Worm (Caenorhabditis elegans) whole organism, L4 larva: Measurements from ENCODE around the gene F26F4.12.

Source experiments
- D1046.2 ChIP-seq: fragments of 200-800 bp; sonication (Bioruptor generic); IDR thresholded peaks from 2 replicates; pipeline ENCODE4 v1.3.6; 2022; ENCODE audit warnings: missing genetic modification characterization, missing compliant biosample characterization
- F26F4.8 ChIP-seq: fragments of 200-800 bp; sonication (Bioruptor generic); conservative IDR thresholded peaks from 2 replicates; pipeline ENCODE4 v1.3.6; 2022; ENCODE audit warnings: missing genetic modification characterization, missing compliant biosample characterization
- F37D6.2 ChIP-seq: sonication (generic microtip); optimal IDR thresholded peaks from 2 replicates; lab custom pipeline; 2016; ENCODE audit warnings: mild to moderate bottlenecking, missing genetic modification characterization, missing compliant biosample characterization
- F49E8.2 ChIP-seq: sonication (generic microtip); optimal IDR thresholded peaks from 2 replicates; lab custom pipeline; 2016; ENCODE audit warnings: missing compliant biosample characterization, mild to moderate bottlenecking, missing genetic modification characterization, borderline replicate concordance
- T20F7.1 ChIP-seq: fragments of 200-800 bp; sonication (Bioruptor generic); optimal IDR thresholded peaks from 2 replicates; lab custom pipeline; 2018; ENCODE audit warnings: mild to moderate bottlenecking, missing genetic modification characterization, missing compliant biosample characterization
- Y105C5A.15 ChIP-seq: fragments of 200-800 bp; sonication (Bioruptor generic); IDR thresholded peaks from 2 replicates; pipeline ENCODE4 v1.3.6; 2022; ENCODE audit warnings: missing genetic modification characterization, missing compliant biosample characterization
- Y5F2A.4 ChIP-seq: fragments of 200-800 bp; sonication (Bioruptor generic); optimal IDR thresholded peaks from 2 replicates; lab custom pipeline; 2018; ENCODE audit warnings: mild to moderate bottlenecking, missing genetic modification characterization, missing compliant biosample characterization
- aha-1 ChIP-seq: fragments of 150-350 bp; peaks from one replicate; lab custom pipeline; 2014; ENCODE audit warnings: missing biosample characterization, missing genetic modification characterization
- ceh-32 ChIP-seq: sonication (generic microtip); optimal IDR thresholded peaks from 2 replicates; lab custom pipeline; 2016; ENCODE audit warnings: mild to moderate bottlenecking, missing genetic modification characterization, missing compliant biosample characterization; ENCODE audit not compliant: poor library complexity
- ceh-62 ChIP-seq: sonication (generic microtip); optimal IDR thresholded peaks from 2 replicates; lab custom pipeline; 2017; ENCODE audit warnings: missing biosample characterization, missing genetic modification characterization
- ceh-82 ChIP-seq: sonication (generic microtip); optimal IDR thresholded peaks from 2 replicates; lab custom pipeline; 2017; ENCODE audit warnings: missing biosample characterization, missing genetic modification characterization
- ces-1 ChIP-seq: fragments of 150-350 bp; sonication (generic microtip); optimal IDR thresholded peaks from 4 replicates; lab custom pipeline; 2014; ENCODE audit warnings: missing biosample characterization, missing genetic modification reagents, missing genetic modification characterization
- cey-2 ChIP-seq: sonication (generic microtip); optimal IDR thresholded peaks from 3 replicates; lab custom pipeline; 2017; ENCODE audit warnings: missing genetic modification characterization, mild to moderate bottlenecking, missing compliant biosample characterization, antibody characterized with exemption, borderline replicate concordance; ENCODE audit not compliant: insufficient read depth
- daf-12 ChIP-seq: fragments of 150-350 bp; optimal IDR thresholded peaks from 2 replicates; lab custom pipeline; 2014; ENCODE audit warnings: missing biosample characterization, missing genetic modification reagents, missing genetic modification characterization
- daf-8 ChIP-seq: fragments of 200-800 bp; sonication (Bioruptor generic); IDR thresholded peaks from 2 replicates; pipeline ENCODE4 v1.3.6; 2022; ENCODE audit warnings: missing genetic modification characterization, missing compliant biosample characterization
- dmd-6 ChIP-seq: fragments of 200-800 bp; sonication (Bioruptor generic); IDR thresholded peaks from 2 replicates; pipeline ENCODE4 v1.3.6; 2022; ENCODE audit warnings: missing genetic modification reagents, missing genetic modification characterization, missing compliant biosample characterization
- dpl-1 ChIP-seq: fragments of 150-350 bp; optimal IDR thresholded peaks from 2 replicates; lab custom pipeline; 2014; ENCODE audit warnings: missing biosample characterization, missing genetic modification reagents, missing genetic modification characterization
- egl-43 ChIP-seq: fragments of 200-800 bp; sonication (Bioruptor generic); IDR thresholded peaks from 2 replicates; pipeline ENCODE4 v1.3.6; 2022; ENCODE audit warnings: missing genetic modification reagents, missing genetic modification characterization, missing compliant biosample characterization
- fkh-10 ChIP-seq: fragments of 150-350 bp; optimal IDR thresholded peaks from 2 replicates; lab custom pipeline; 2014; ENCODE audit warnings: missing biosample characterization, missing genetic modification reagents, missing genetic modification characterization
- hif-1 ChIP-seq, 2 experiments: sonication (generic microtip); optimal IDR thresholded peaks; 2 replicates each; lab custom pipeline; 2016 to 2017; ENCODE audit warnings: missing compliant biosample characterization in 2 of 2, missing genetic modification characterization in 2 of 2, missing genetic modification reagents in 2 of 2, missing genotype in 2 of 2, mild to moderate bottlenecking in 1 of 2
- hlh-30 ChIP-seq: sonication (generic microtip); optimal IDR thresholded peaks from 2 replicates; lab custom pipeline; 2017; ENCODE audit warnings: antibody characterized with exemption, mild to moderate bottlenecking, missing genetic modification characterization, missing compliant biosample characterization; ENCODE audit not compliant: insufficient read depth
- lim-7 ChIP-seq: fragments of 200-800 bp; sonication (Bioruptor generic); IDR thresholded peaks from 2 replicates; pipeline ENCODE4 v1.3.6; 2022; ENCODE audit warnings: missing genetic modification characterization, missing compliant biosample characterization
- lin-38 ChIP-seq: fragments of 200-800 bp; sonication (Bioruptor generic); IDR thresholded peaks from 2 replicates; pipeline ENCODE4 v1.3.6; 2022; ENCODE audit warnings: missing genetic modification reagents, missing genetic modification characterization, missing compliant biosample characterization
- lsy-2 ChIP-seq, 2 experiments: fragments of 150-350 bp in 1 of 2; sonication (generic microtip) in 1 of 2; optimal IDR thresholded peaks; 2 replicates each; lab custom pipeline; 2014 to 2017; ENCODE audit warnings: missing biosample characterization in 2 of 2, missing genetic modification characterization in 2 of 2
- madf-5 ChIP-seq, 2 experiments: fragments of 200-800 bp; sonication (Bioruptor generic); IDR thresholded peaks; 2 replicates each; pipeline ENCODE4 v1.3.6; 2022; ENCODE audit warnings: missing compliant biosample characterization in 2 of 2, missing genetic modification characterization in 2 of 2
- mdl-1 ChIP-seq, 2 experiments: fragments of 150-350 bp in 1 of 2; sonication (generic microtip) in 1 of 2; optimal IDR thresholded peaks; 2 replicates each; lab custom pipeline; 2014 to 2017; ENCODE audit warnings: missing biosample characterization in 2 of 2, missing genetic modification characterization in 2 of 2
- nhr-111 ChIP-seq: fragments of 200-800 bp; sonication (Bioruptor generic); optimal IDR thresholded peaks from 2 replicates; lab custom pipeline; 2018; ENCODE audit warnings: mild to moderate bottlenecking, missing genetic modification characterization, missing compliant biosample characterization
- nhr-237 ChIP-seq: sonication (generic microtip); optimal IDR thresholded peaks from 2 replicates; lab custom pipeline; 2017; ENCODE audit warnings: missing biosample characterization, missing genetic modification characterization
- nhr-25 ChIP-seq: sonication (generic microtip); optimal IDR thresholded peaks from 2 replicates; lab custom pipeline; 2017; ENCODE audit warnings: missing genetic modification characterization, mild to moderate bottlenecking, missing compliant biosample characterization, antibody characterized with exemption, moderate library complexity, borderline replicate concordance; ENCODE audit not compliant: insufficient read depth
- nhr-28 ChIP-seq: fragments of 150-350 bp; optimal IDR thresholded peaks from 2 replicates; lab custom pipeline; 2014; ENCODE audit warnings: missing biosample characterization, missing genetic modification characterization
- nhr-41 ChIP-seq: fragments of 200-800 bp; sonication (Bioruptor generic); IDR thresholded peaks from 2 replicates; pipeline ENCODE4 v1.3.6; 2022; ENCODE audit warnings: missing genetic modification reagents, missing genetic modification characterization, missing compliant biosample characterization
- nhr-42 ChIP-seq: fragments of 200-800 bp; sonication (Bioruptor generic); IDR thresholded peaks from 2 replicates; pipeline ENCODE4 v1.3.6; 2022; ENCODE audit warnings: missing genetic modification characterization, missing compliant biosample characterization
- pha-4 ChIP-seq, 2 experiments: fragments of 150-350 bp in 1 of 2; fragments of 200-800 bp in 1 of 2; sonication (Bioruptor generic) in 1 of 2; IDR thresholded peaks in 1 of 2; optimal IDR thresholded peaks in 1 of 2; 2 replicates each; pipeline versions ENCODE4 v1.3.6 to Lab custom; 2014 to 2022; ENCODE audit warnings: missing genetic modification characterization in 2 of 2, missing genetic modification reagents in 2 of 2, missing biosample characterization in 1 of 2, missing compliant biosample characterization in 1 of 2
- php-3 ChIP-seq: fragments of 200-800 bp; sonication (Bioruptor generic); IDR thresholded peaks from 2 replicates; pipeline ENCODE4 v1.3.6; 2022; ENCODE audit warnings: missing genetic modification reagents, missing genetic modification characterization, missing compliant biosample characterization
- pqm-1 ChIP-seq: sonication (generic microtip); optimal IDR thresholded peaks from 2 replicates; lab custom pipeline; 2017; ENCODE audit warnings: missing biosample characterization, missing genetic modification characterization
- skn-1 ChIP-seq: fragments of 150-350 bp; optimal IDR thresholded peaks from 2 replicates; lab custom pipeline; 2014; ENCODE audit warnings: missing biosample characterization, missing genetic modification characterization
- tag-97 ChIP-seq: fragments of 200-800 bp; sonication (Bioruptor generic); IDR thresholded peaks from 2 replicates; pipeline ENCODE4 v1.3.6; 2022; ENCODE audit warnings: missing genetic modification characterization, missing compliant biosample characterization
- unc-130 ChIP-seq: sonication (generic microtip); optimal IDR thresholded peaks from 2 replicates; lab custom pipeline; 2016; ENCODE audit warnings: missing genetic modification reagents, missing genetic modification characterization, missing compliant biosample characterization
- zfp-2 ChIP-seq: sonication (generic microtip); optimal IDR thresholded peaks from 2 replicates; lab custom pipeline; 2016; ENCODE audit warnings: mild to moderate bottlenecking, missing genetic modification characterization, missing compliant biosample characterization
- zip-11 ChIP-seq: fragments of 200-800 bp; sonication (Bioruptor generic); IDR thresholded peaks from 2 replicates; pipeline ENCODE4 v1.3.6; 2022; ENCODE audit warnings: missing genetic modification characterization, missing compliant biosample characterization
- ztf-7 ChIP-seq: fragments of 150-350 bp; optimal IDR thresholded peaks from 2 replicates; lab custom pipeline; 2014; ENCODE audit warnings: missing biosample characterization, missing genetic modification characterization

F26F4.12 gene

ce11 chrIII:4899728-4900127, 10.1 kb downstream of the F26F4.12 start (continued):
- peak; percentile 75 for TF ChIP-seq F26F4.8
- TF ChIP-seq nhr-237 (tag; lab: Kevin White, UChicago), result peak; percentile 77
- peak; percentile 9 for TF ChIP-seq cey-2 (tag; lab: Kevin White, UChicago)
- peak; percentile 96 for TF ChIP-seq zfp-2 (tag; lab: Kevin White, UChicago)
- TF ChIP-seq T20F7.1 (GFP tag; lab: Kevin White, UChicago), result peak; percentile 95
- no peak for TF ChIP-seq ceh-62 (tag; lab: Kevin White, UChicago)
- TF ChIP-seq nhr-41 (GFP tag; lab: Robert Waterston, UW), result peak; percentile 99
- peak; percentile 97 for TF ChIP-seq F37D6.2 (tag; lab: Kevin White, UChicago)
- TF ChIP-seq ces-1 (GFP tag; lab: Kevin White, UChicago), result peak; percentile 70
- peak; percentile 57 for TF ChIP-seq nhr-111 (GFP tag; lab: Kevin White, UChicago)
- TF ChIP-seq skn-1 (tag; lab: Kevin White, UChicago), result peak; percentile 64
- no peak for TF ChIP-seq Y105C5A.15 (GFP tag; lab: Robert Waterston, UW)
- TF ChIP-seq tag-97, result no peak
- TF ChIP-seq unc-130, result peak; percentile 79
- peak; percentile 98 for TF ChIP-seq nhr-25
- TF ChIP-seq pha-4 (GFP tag; IDR thresholded peaks at IDR 0.05; lab: Robert Waterston, UW), result peak; percentile 98
- TF ChIP-seq pha-4 (tag; optimal IDR thresholded peaks at IDR 0.05; lab: Kevin White, UChicago), result peak; percentile 55
- TF ChIP-seq daf-12, result no peak
- peak; percentile 94 to 97 for TF ChIP-seq hif-1 (tag; optimal IDR thresholded peaks at IDR 0.05; lab: Kevin White, UChicago)
- TF ChIP-seq dpl-1 (GFP tag; lab: Kevin White, UChicago), result peak; percentile 93
- peak; percentile 97 for TF ChIP-seq php-3 (GFP tag; lab: Robert Waterston, UW)
- peak; percentile 94 for TF ChIP-seq lin-38 (GFP tag; lab: Robert Waterston, UW)
- peak; percentile 96 for TF ChIP-seq nhr-42 (GFP tag; lab: Robert Waterston, UW)
- TF ChIP-seq ceh-82 (tag; lab: Kevin White, UChicago), result peak; percentile 10
- TF ChIP-seq daf-8, result peak; percentile 94; the same call in 1 of the 2 replicates
- TF ChIP-seq lsy-2 (tag; optimal IDR thresholded peaks at IDR 0.05; lab: Kevin White, UChicago), result peak; percentile 93 to 97
- peak; percentile 73 for TF ChIP-seq lim-7 (GFP tag; lab: Robert Waterston, UW)
- peak; percentile 99 for TF ChIP-seq fkh-10 (GFP tag; lab: Kevin White, UChicago)
- TF ChIP-seq zip-11 (GFP tag; lab: Robert Waterston, UW), result no peak
- TF ChIP-seq F49E8.2, result no peak
- TF ChIP-seq nhr-28 (tag; lab: Kevin White, UChicago), result peak; percentile 98
- peak; percentile 74 for TF ChIP-seq ztf-7
- peak; percentile 93 for TF ChIP-seq D1046.2 (GFP tag; lab: Robert Waterston, UW)
- peak; percentile 79 to 99 for TF ChIP-seq mdl-1 (tag; optimal IDR thresholded peaks at IDR 0.05; lab: Kevin White, UChicago)

ce11 chrIII:4899035-4899578, 10.7 kb downstream of the F26F4.12 start, which contains the start of gene nhl-2:
Gene nhl-2 (minus strand): TSS chrIII:4899085.
- no peak for TF ChIP-seq egl-43
- TF ChIP-seq ceh-32, result no peak
- peak; percentile 76 for TF ChIP-seq hlh-30 (tag; lab: Kevin White, UChicago)
- TF ChIP-seq madf-5 (GFP tag; IDR thresholded peaks at IDR 0.05; lab: Robert Waterston, UW), result no peak
- TF ChIP-seq Y5F2A.4 (GFP tag; lab: Kevin White, UChicago), result no peak
- TF ChIP-seq aha-1, result peak; percentile 50
- no peak for TF ChIP-seq tag-97
- no peak for TF ChIP-seq daf-12
- no peak for TF ChIP-seq zfp-2 (tag; lab: Kevin White, UChicago)
- TF ChIP-seq pqm-1 (tag; lab: Kevin White, UChicago), result no peak
- TF ChIP-seq fkh-10 (GFP tag; lab: Kevin White, UChicago), result no peak
- TF ChIP-seq lin-38 (GFP tag; lab: Robert Waterston, UW), result no peak
- TF ChIP-seq dmd-6 (GFP tag; lab: Robert Waterston, UW), result peak; percentile 5; the same call in 1 of the 2 replicates
